Worm (Caenorhabditis elegans) whole organism, L4 larva: ENCODE data around the gene F54F2.9.

Source experiments
- D1046.2 ChIP-seq: fragments of 200-800 bp; sonication (Bioruptor generic); IDR thresholded peaks from 2 replicates; pipeline ENCODE4 v1.3.6; 2022; ENCODE audit warnings: missing genetic modification characterization, missing compliant biosample characterization
- F10B5.3 ChIP-seq: sonication (generic microtip); optimal IDR thresholded peaks from 2 replicates; lab custom pipeline; 2016; ENCODE audit warnings: mild to moderate bottlenecking, missing genetic modification characterization, missing compliant biosample characterization
- F49E8.2 ChIP-seq: sonication (generic microtip); optimal IDR thresholded peaks from 2 replicates; lab custom pipeline; 2016; ENCODE audit warnings: missing compliant biosample characterization, mild to moderate bottlenecking, missing genetic modification characterization, borderline replicate concordance
- T26A8.4 ChIP-seq: fragments of 200-800 bp; sonication (Bioruptor generic); IDR thresholded peaks from 2 replicates; pipeline ENCODE4 v1.3.6; 2022; ENCODE audit warnings: missing genetic modification characterization, missing compliant biosample characterization
- Y48G9A.11 ChIP-seq: fragments of 200-800 bp; sonication (Bioruptor generic); IDR thresholded peaks from 2 replicates; pipeline ENCODE4 v1.3.6; 2022; ENCODE audit warnings: missing genetic modification reagents, missing genetic modification characterization, missing compliant biosample characterization
- Y5F2A.4 ChIP-seq: fragments of 200-800 bp; sonication (Bioruptor generic); optimal IDR thresholded peaks from 2 replicates; lab custom pipeline; 2018; ENCODE audit warnings: mild to moderate bottlenecking, missing genetic modification characterization, missing compliant biosample characterization
- aha-1 ChIP-seq: fragments of 150-350 bp; peaks from one replicate; lab custom pipeline; 2014; ENCODE audit warnings: missing biosample characterization, missing genetic modification characterization
- aly-2 ChIP-seq: sonication (generic microtip); optimal IDR thresholded peaks from 2 replicates; lab custom pipeline; 2018; ENCODE audit warnings: missing biosample characterization, missing genetic modification characterization
- ceh-62 ChIP-seq: sonication (generic microtip); optimal IDR thresholded peaks from 2 replicates; lab custom pipeline; 2017; ENCODE audit warnings: missing biosample characterization, missing genetic modification characterization
- ceh-82 ChIP-seq: sonication (generic microtip); optimal IDR thresholded peaks from 2 replicates; lab custom pipeline; 2017; ENCODE audit warnings: missing biosample characterization, missing genetic modification characterization
- daf-12 ChIP-seq: fragments of 150-350 bp; optimal IDR thresholded peaks from 2 replicates; lab custom pipeline; 2014; ENCODE audit warnings: missing biosample characterization, missing genetic modification reagents, missing genetic modification characterization
- daf-19 ChIP-seq: fragments of 200-800 bp; sonication (Bioruptor generic); conservative IDR thresholded peaks from 2 replicates; pipeline ENCODE4 v1.3.6; 2022; ENCODE audit warnings: missing genetic modification characterization, missing compliant biosample characterization
- daf-8 ChIP-seq: fragments of 200-800 bp; sonication (Bioruptor generic); IDR thresholded peaks from 2 replicates; pipeline ENCODE4 v1.3.6; 2022; ENCODE audit warnings: missing genetic modification characterization, missing compliant biosample characterization
- dmd-8 ChIP-seq: fragments of 200-800 bp; sonication (Bioruptor generic); IDR thresholded peaks from 2 replicates; pipeline ENCODE4 v1.3.6; 2022; ENCODE audit warnings: missing genetic modification characterization, missing compliant biosample characterization
- dpl-1 ChIP-seq: fragments of 150-350 bp; optimal IDR thresholded peaks from 2 replicates; lab custom pipeline; 2014; ENCODE audit warnings: missing biosample characterization, missing genetic modification reagents, missing genetic modification characterization
- duxl-1 ChIP-seq: sonication (generic microtip); optimal IDR thresholded peaks from 2 replicates; lab custom pipeline; 2016; ENCODE audit warnings: mild to moderate bottlenecking, missing genetic modification characterization, moderate library complexity, missing compliant biosample characterization; ENCODE audit not compliant: poor library complexity
- dve-1 ChIP-seq: sonication (generic microtip); optimal IDR thresholded peaks from 2 replicates; lab custom pipeline; 2017; ENCODE audit warnings: antibody characterized with exemption, mild to moderate bottlenecking, missing genetic modification characterization, missing compliant biosample characterization; ENCODE audit not compliant: insufficient read depth
- egl-27 ChIP-seq: sonication (generic microtip); optimal IDR thresholded peaks from 3 replicates; lab custom pipeline; 2017; ENCODE audit warnings: missing biosample characterization, missing genetic modification reagents, missing genetic modification characterization
- egl-43 ChIP-seq: fragments of 200-800 bp; sonication (Bioruptor generic); IDR thresholded peaks from 2 replicates; pipeline ENCODE4 v1.3.6; 2022; ENCODE audit warnings: missing genetic modification reagents, missing genetic modification characterization, missing compliant biosample characterization
- fkh-10 ChIP-seq: fragments of 150-350 bp; optimal IDR thresholded peaks from 2 replicates; lab custom pipeline; 2014; ENCODE audit warnings: missing biosample characterization, missing genetic modification reagents, missing genetic modification characterization
- gei-8 ChIP-seq: fragments of 200-800 bp; sonication (Bioruptor generic); optimal IDR thresholded peaks from 2 replicates; lab custom pipeline; 2018; ENCODE audit warnings: mild to moderate bottlenecking, missing genetic modification characterization, missing compliant biosample characterization
- hlh-11 ChIP-seq: fragments of 200-800 bp; sonication (Bioruptor generic); optimal IDR thresholded peaks from 2 replicates; lab custom pipeline; 2018; ENCODE audit warnings: mild to moderate bottlenecking, missing genetic modification characterization, missing compliant biosample characterization
- hlh-30 ChIP-seq: sonication (generic microtip); optimal IDR thresholded peaks from 2 replicates; lab custom pipeline; 2017; ENCODE audit warnings: antibody characterized with exemption, mild to moderate bottlenecking, missing genetic modification characterization, missing compliant biosample characterization; ENCODE audit not compliant: insufficient read depth
- lim-7 ChIP-seq: fragments of 200-800 bp; sonication (Bioruptor generic); IDR thresholded peaks from 2 replicates; pipeline ENCODE4 v1.3.6; 2022; ENCODE audit warnings: missing genetic modification characterization, missing compliant biosample characterization
- lin-13 ChIP-seq: fragments of 150-350 bp; optimal IDR thresholded peaks from 2 replicates; lab custom pipeline; 2014; ENCODE audit warnings: missing biosample characterization, missing genetic modification reagents, missing genetic modification characterization
- lin-29 ChIP-seq: fragments of 200-800 bp; sonication (Bioruptor generic); IDR thresholded peaks from 2 replicates; pipeline ENCODE4 v1.3.6; 2022; ENCODE audit warnings: missing genetic modification reagents, missing genetic modification characterization, missing compliant biosample characterization
- lsy-2 ChIP-seq, 2 experiments: fragments of 150-350 bp in 1 of 2; sonication (generic microtip) in 1 of 2; optimal IDR thresholded peaks; 2 replicates each; lab custom pipeline; 2014 to 2017; ENCODE audit warnings: missing biosample characterization in 2 of 2, missing genetic modification characterization in 2 of 2
- madf-5 ChIP-seq, 2 experiments: fragments of 200-800 bp; sonication (Bioruptor generic); IDR thresholded peaks; 2 replicates each; pipeline ENCODE4 v1.3.6; 2022; ENCODE audit warnings: missing compliant biosample characterization in 2 of 2, missing genetic modification characterization in 2 of 2
- mdt-29 ChIP-seq: fragments of 200-800 bp; sonication (Bioruptor generic); IDR thresholded peaks from 2 replicates; pipeline ENCODE4 v1.3.6; 2022; ENCODE audit warnings: missing genetic modification reagents, missing genetic modification characterization, missing compliant biosample characterization
- mep-1 ChIP-seq: fragments of 150-350 bp; sonication (generic microtip); optimal IDR thresholded peaks from 3 replicates; lab custom pipeline; 2014; ENCODE audit warnings: missing biosample characterization, missing genetic modification characterization
- mes-2 ChIP-seq: sonication (generic microtip); optimal IDR thresholded peaks from 2 replicates; lab custom pipeline; 2016; ENCODE audit warnings: missing genotype, mild to moderate bottlenecking, missing genetic modification characterization, missing compliant biosample characterization; ENCODE audit not compliant: poor library complexity, severe bottlenecking
- nhr-111 ChIP-seq: fragments of 200-800 bp; sonication (Bioruptor generic); optimal IDR thresholded peaks from 2 replicates; lab custom pipeline; 2018; ENCODE audit warnings: mild to moderate bottlenecking, missing genetic modification characterization, missing compliant biosample characterization
- nhr-237 ChIP-seq: sonication (generic microtip); optimal IDR thresholded peaks from 2 replicates; lab custom pipeline; 2017; ENCODE audit warnings: missing biosample characterization, missing genetic modification characterization
- nhr-42 ChIP-seq: fragments of 200-800 bp; sonication (Bioruptor generic); IDR thresholded peaks from 2 replicates; pipeline ENCODE4 v1.3.6; 2022; ENCODE audit warnings: missing genetic modification characterization, missing compliant biosample characterization
- nhr-77 ChIP-seq: fragments of 150-350 bp; optimal IDR thresholded peaks from 2 replicates; lab custom pipeline; 2014; ENCODE audit warnings: missing biosample characterization, missing genetic modification characterization
- pqm-1 ChIP-seq: sonication (generic microtip); optimal IDR thresholded peaks from 2 replicates; lab custom pipeline; 2017; ENCODE audit warnings: missing biosample characterization, missing genetic modification characterization
- rbr-2 ChIP-seq: sonication (generic microtip); optimal IDR thresholded peaks from 2 replicates; lab custom pipeline; 2016; ENCODE audit warnings: missing genotype, missing genetic modification characterization, missing compliant biosample characterization
- set-16 ChIP-seq: fragments of 200-800 bp; sonication (Bioruptor generic); IDR thresholded peaks from 2 replicates; pipeline ENCODE4 v1.3.6; 2022; ENCODE audit warnings: missing genetic modification reagents, missing genetic modification characterization, missing compliant biosample characterization
- skn-1 ChIP-seq: fragments of 150-350 bp; optimal IDR thresholded peaks from 2 replicates; lab custom pipeline; 2014; ENCODE audit warnings: missing biosample characterization, missing genetic modification characterization
- snpc-4 ChIP-seq: fragments of 150-350 bp; optimal IDR thresholded peaks from 2 replicates; lab custom pipeline; 2014; ENCODE audit warnings: missing biosample characterization, missing genetic modification characterization
- spr-1 ChIP-seq: sonication (generic microtip); optimal IDR thresholded peaks from 2 replicates; lab custom pipeline; 2016; ENCODE audit warnings: mild to moderate bottlenecking, missing genetic modification characterization, missing compliant biosample characterization
- tra-1 ChIP-seq: fragments of 200-800 bp; sonication (Bioruptor generic); IDR thresholded peaks from 2 replicates; pipeline ENCODE4 v1.3.6; 2022; ENCODE audit warnings: missing genetic modification reagents, missing genetic modification characterization, missing compliant biosample characterization
- unc-39 ChIP-seq: sonication (generic microtip); optimal IDR thresholded peaks from 2 replicates; lab custom pipeline; 2017; ENCODE audit warnings: missing biosample characterization, missing genetic modification characterization
- unc-62 ChIP-seq, 3 experiments: fragments of 150-350 bp in 1 of 3; sonication (generic microtip); optimal IDR thresholded peaks in 2 of 3; peaks in 1 of 3; 1 replicate in 1 of 3; 2 replicates in 2 of 3; lab custom pipeline; 2014 to 2017; ENCODE audit warnings: missing biosample characterization in 3 of 3, missing genetic modification characterization in 3 of 3, missing genetic modification reagents in 3 of 3, missing genotype in 1 of 3
- zag-1 ChIP-seq: fragments of 150-350 bp; optimal IDR thresholded peaks from 2 replicates; lab custom pipeline; 2014; ENCODE audit warnings: missing biosample characterization, missing genetic modification characterization
- zip-11 ChIP-seq: fragments of 200-800 bp; sonication (Bioruptor generic); IDR thresholded peaks from 2 replicates; pipeline ENCODE4 v1.3.6; 2022; ENCODE audit warnings: missing genetic modification characterization, missing compliant biosample characterization
- ztf-11 ChIP-seq: fragments of 150-350 bp; optimal IDR thresholded peaks from 2 replicates; lab custom pipeline; 2014; ENCODE audit warnings: missing biosample characterization, missing genetic modification characterization

Gene F54F2.9

DNA sequence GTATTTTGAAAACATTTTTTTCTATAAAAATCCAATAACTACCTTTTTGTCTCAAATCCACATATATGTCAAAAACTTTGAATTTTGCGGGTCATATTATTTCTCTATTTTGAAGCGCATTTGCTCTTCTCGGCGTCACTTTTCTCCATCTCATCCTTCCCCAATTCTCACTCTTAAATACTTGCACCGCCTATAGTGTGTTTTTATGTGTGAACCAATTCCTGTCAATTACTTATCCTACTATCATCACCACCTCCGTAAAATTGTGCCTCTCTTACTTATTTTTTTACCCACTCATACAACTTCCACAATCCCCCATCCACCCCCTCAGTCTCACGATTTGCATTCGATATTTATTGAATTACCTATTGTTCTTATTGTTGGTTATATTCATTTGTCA lies 21.2 kb downstream of the F54F2.9 start:
- no peak for TF ChIP-seq hlh-30 (tag; lab: Kevin White, UChicago)
- TF ChIP-seq madf-5 (GFP tag; IDR thresholded peaks at IDR 0.05; lab: Robert Waterston, UW): 0 out of 4 replicates have a peak, but pooled peaks of 1 of the 2 experiments have one; percentile 20
- no peak for TF ChIP-seq dpl-1
- TF ChIP-seq mes-2 (tag; lab: Kevin White, UChicago): no peak
- TF ChIP-seq ztf-11 (tag; lab: Kevin White, UChicago): no peak
- no peak for TF ChIP-seq rbr-2
- no peak for TF ChIP-seq zip-11 (GFP tag; lab: Robert Waterston, UW)
- no peak for TF ChIP-seq lsy-2 (tag; optimal IDR thresholded peaks at IDR 0.05; lab: Kevin White, UChicago)
- peak; percentile 33 for TF ChIP-seq aly-2 (tag; lab: Kevin White, UChicago)
- TF ChIP-seq dmd-8: no peak
- TF ChIP-seq tra-1 (GFP tag; lab: Robert Waterston, UW): no peak
- no peak for TF ChIP-seq F10B5.3 (tag; lab: Kevin White, UChicago)
- TF ChIP-seq Y48G9A.11 (GFP tag; lab: Robert Waterston, UW): no peak
- no peak for TF ChIP-seq ceh-82 (tag; lab: Kevin White, UChicago)
- TF ChIP-seq ceh-62 (tag; lab: Kevin White, UChicago): no peak
- no peak for TF ChIP-seq set-16 (GFP tag; lab: Robert Waterston, UW)
- TF ChIP-seq lin-29: no peak
- TF ChIP-seq zag-1 (tag; lab: Kevin White, UChicago): no peak
- 0 out of 2 replicates have a peak, but pooled peaks have one; percentile 47 for TF ChIP-seq lim-7 (GFP tag; lab: Robert Waterston, UW)
- TF ChIP-seq daf-8: no peak
- TF ChIP-seq hlh-11 (tag; lab: Kevin White, UChicago): no peak
- TF ChIP-seq unc-62 (GFP tag; optimal IDR thresholded peaks at IDR 0.05 in 1 of 2; lab: Kevin White, UChicago): no peak
- no peak for TF ChIP-seq unc-62 (tag; optimal IDR thresholded peaks at IDR 0.05; lab: Kevin White, UChicago)
- TF ChIP-seq duxl-1 (tag; lab: Kevin White, UChicago): no peak
- TF ChIP-seq nhr-111 (GFP tag; lab: Kevin White, UChicago): no peak
- peak; percentile 54 for TF ChIP-seq aha-1
- TF ChIP-seq D1046.2 (GFP tag; lab: Robert Waterston, UW): no peak
- no peak for TF ChIP-seq snpc-4 (tag; lab: Kevin White, UChicago)
- no peak for TF ChIP-seq nhr-42
- no peak for TF ChIP-seq fkh-10 (GFP tag; lab: Kevin White, UChicago)
- TF ChIP-seq unc-39 (tag; lab: Kevin White, UChicago): no peak
- no peak for TF ChIP-seq egl-27 (tag; lab: Kevin White, UChicago)
- TF ChIP-seq mep-1 (tag; lab: Kevin White, UChicago): no peak
- TF ChIP-seq T26A8.4 (GFP tag; lab: Robert Waterston, UW): no peak

DNA sequence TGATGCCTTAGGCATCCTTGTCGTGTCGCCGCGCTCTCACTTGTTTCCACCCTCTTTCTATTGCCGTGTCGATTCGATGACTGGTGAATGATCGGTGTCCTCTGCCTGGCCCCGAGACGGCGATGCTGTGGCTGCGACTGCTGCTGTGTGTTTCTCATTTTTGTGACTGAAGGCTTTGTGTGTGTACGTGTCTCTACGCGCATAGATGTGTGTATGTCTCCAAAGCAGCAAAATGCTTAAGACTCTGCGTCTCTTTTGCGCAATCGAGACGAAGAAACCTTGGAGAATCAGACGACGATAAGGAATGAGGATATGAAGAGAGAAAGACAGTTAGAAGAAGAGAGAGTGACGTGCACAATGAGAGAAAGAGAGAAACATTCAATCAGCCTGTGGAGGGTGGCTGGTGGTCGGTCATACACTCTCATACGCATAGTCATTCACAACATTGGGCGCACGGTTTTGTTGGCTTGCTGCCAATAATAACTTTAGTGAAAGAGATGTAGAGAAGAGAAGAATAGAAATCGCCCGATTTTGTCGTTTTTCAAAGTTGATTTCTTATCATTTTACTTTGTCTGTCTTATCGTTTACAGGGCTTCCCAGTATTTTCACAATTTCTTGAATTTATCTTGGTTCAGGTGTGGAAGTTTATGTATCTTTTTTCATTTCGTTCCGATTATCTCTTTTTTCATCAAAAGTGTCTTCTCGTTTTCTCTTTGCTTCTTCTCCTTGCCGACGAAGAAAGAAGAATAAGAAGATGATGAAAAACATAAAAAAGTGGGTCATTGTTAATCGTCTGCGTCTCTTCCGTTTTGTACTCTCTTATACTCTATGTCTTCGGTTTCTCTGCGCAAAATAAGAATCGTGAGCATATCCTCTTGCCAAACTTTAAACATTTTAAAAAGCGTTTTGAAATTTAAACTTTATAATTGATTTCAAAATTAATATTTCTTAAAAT lies 24.9 kb downstream of the F54F2.9 start:
- TF ChIP-seq dpl-1 (peak; percentile 58), pqm-1 (tag; lab: Kevin White, UChicago) (peak; percentile 37), lin-13 (GFP tag; lab: Kevin White, UChicago) (peak; percentile 93), F49E8.2 (tag; lab: Kevin White, UChicago) (no peak), nhr-42 (peak; percentile 59; the same call in 1 of the 2 replicates), Y5F2A.4 (GFP tag; lab: Kevin White, UChicago) (no peak), fkh-10 (GFP tag; lab: Kevin White, UChicago) (peak; percentile 90), skn-1 (tag; lab: Kevin White, UChicago) (no peak), unc-62 (GFP tag; optimal IDR thresholded peaks at IDR 0.05 in 1 of 2; lab: Kevin White, UChicago) (peak; percentile 43 to 100), unc-62 (tag; optimal IDR thresholded peaks at IDR 0.05; lab: Kevin White, UChicago) (peak; percentile 60), gei-8 (GFP tag; lab: Kevin White, UChicago) (peak; percentile 94), mdt-29 (GFP tag; lab: Robert Waterston, UW) (no peak), daf-12 (no peak), dve-1 (tag; lab: Kevin White, UChicago) (peak; percentile 98), egl-43 (GFP tag; lab: Robert Waterston, UW) (peak; percentile 81), spr-1 (tag; lab: Kevin White, UChicago) (peak; percentile 82), unc-39 (tag; lab: Kevin White, UChicago) (no peak), T26A8.4 (GFP tag; lab: Robert Waterston, UW) (peak; percentile 85), ceh-62 (tag; lab: Kevin White, UChicago) (no peak), nhr-237 (peak; percentile 26), hlh-11 (tag; lab: Kevin White, UChicago) (peak; percentile 100), daf-19 (GFP tag; lab: Robert Waterston, UW) (0 out of 2 replicates have a peak, but pooled peaks have one; percentile 58), zag-1 (tag; lab: Kevin White, UChicago) (peak; percentile 64), mep-1 (tag; lab: Kevin White, UChicago) (peak; percentile 97), nhr-77 (peak; percentile 91)
